Worm (Caenorhabditis elegans) whole organism, L2 larva: ENCODE data around the gene R09F10.3.

ENCODE experiments used
- R02D3.7 ChIP-seq: fragments of 150-350 bp; optimal IDR thresholded peaks from 2 replicates; lab custom pipeline; 2014; ENCODE audit warnings: missing biosample characterization, missing genetic modification characterization
- Y55F3AM.14 ChIP-seq: fragments of 200-800 bp; sonication (Bioruptor generic); optimal IDR thresholded peaks from 2 replicates; lab custom pipeline; 2018; ENCODE audit warnings: mild to moderate bottlenecking, missing genetic modification characterization, missing compliant biosample characterization
- ZK546.5 ChIP-seq: sonication (generic microtip); optimal IDR thresholded peaks from 2 replicates; lab custom pipeline; 2017; ENCODE audit warnings: missing biosample characterization, missing genetic modification characterization
- alr-1 ChIP-seq: fragments of 150-350 bp; optimal IDR thresholded peaks from 2 replicates; lab custom pipeline; 2014; ENCODE audit warnings: missing biosample characterization, missing genetic modification characterization
- aly-2 ChIP-seq: fragments of 150-350 bp; optimal IDR thresholded peaks from 2 replicates; lab custom pipeline; 2014; ENCODE audit warnings: missing biosample characterization, missing genetic modification characterization
- ama-1 ChIP-seq: fragments of 150-350 bp; optimal IDR thresholded peaks from 2 replicates; lab custom pipeline; 2018; ENCODE audit warnings: inconsistent platforms
- blmp-1 ChIP-seq: sonication (generic microtip); optimal IDR thresholded peaks from 2 replicates; lab custom pipeline; 2017; ENCODE audit warnings: missing genetic modification characterization, mild to moderate bottlenecking, missing compliant biosample characterization, antibody characterized with exemption, moderate library complexity; ENCODE audit not compliant: insufficient read depth
- ceh-16 ChIP-seq: fragments of 150-350 bp; optimal IDR thresholded peaks from 2 replicates; lab custom pipeline; 2014; ENCODE audit warnings: missing biosample characterization, missing genetic modification characterization
- ceh-82 ChIP-seq: fragments of 150-350 bp; optimal IDR thresholded peaks from 2 replicates; lab custom pipeline; 2014; ENCODE audit warnings: missing biosample characterization, missing genetic modification characterization
- crh-2 ChIP-seq: sonication (generic microtip); optimal IDR thresholded peaks from 2 replicates; lab custom pipeline; 2017; ENCODE audit warnings: missing biosample characterization, missing genetic modification characterization
- dmd-4 ChIP-seq: sonication (generic microtip); optimal IDR thresholded peaks from 2 replicates; lab custom pipeline; 2017; ENCODE audit warnings: missing biosample characterization, missing genetic modification characterization
- egl-27 ChIP-seq: sonication (generic microtip); optimal IDR thresholded peaks from 3 replicates; lab custom pipeline; 2017; ENCODE audit warnings: missing biosample characterization, missing genetic modification reagents, missing genetic modification characterization
- elt-1 ChIP-seq: fragments of 150-350 bp; optimal IDR thresholded peaks from 2 replicates; lab custom pipeline; 2014; ENCODE audit warnings: missing biosample characterization, missing genetic modification characterization
- elt-3 ChIP-seq: sonication (generic microtip); optimal IDR thresholded peaks from 2 replicates; lab custom pipeline; 2017; ENCODE audit warnings: missing biosample characterization, missing genetic modification characterization
- fos-1 ChIP-seq: fragments of 150-350 bp; optimal IDR thresholded peaks from 2 replicates; lab custom pipeline; 2014; ENCODE audit warnings: missing biosample characterization, missing genetic modification characterization
- gmeb-1 ChIP-seq: fragments of 150-350 bp; optimal IDR thresholded peaks from 2 replicates; lab custom pipeline; 2014; ENCODE audit warnings: missing biosample characterization, missing genetic modification characterization
- lin-11 ChIP-seq: fragments of 150-350 bp; sonication (generic microtip); optimal IDR thresholded peaks from 2 replicates; lab custom pipeline; 2014; ENCODE audit warnings: missing biosample characterization, missing genetic modification characterization, inconsistent platforms, mixed read lengths
- lin-13 ChIP-seq: fragments of 150-350 bp; optimal IDR thresholded peaks from 2 replicates; lab custom pipeline; 2014; ENCODE audit warnings: missing biosample characterization, missing genetic modification reagents, missing genetic modification characterization
- lin-39 ChIP-seq: fragments of 150-350 bp; optimal IDR thresholded peaks from 2 replicates; lab custom pipeline; 2014; ENCODE audit warnings: missing biosample characterization, missing genetic modification reagents, missing genetic modification characterization
- lsy-2 ChIP-seq, 2 experiments: fragments of 150-350 bp in 1 of 2; sonication (generic microtip) in 1 of 2; optimal IDR thresholded peaks; 2 replicates each; lab custom pipeline; 2014 to 2017; ENCODE audit warnings: missing biosample characterization in 2 of 2, missing genetic modification characterization in 2 of 2
- mab-5 ChIP-seq: fragments of 150-350 bp; optimal IDR thresholded peaks from 2 replicates; lab custom pipeline; 2014; ENCODE audit warnings: missing biosample characterization, missing genetic modification characterization
- mbf-1 ChIP-seq: sonication (generic microtip); optimal IDR thresholded peaks from 2 replicates; lab custom pipeline; 2017; ENCODE audit warnings: missing biosample characterization, missing genetic modification characterization
- mdl-1 ChIP-seq, 2 experiments: fragments of 150-350 bp in 1 of 2; sonication (generic microtip) in 1 of 2; optimal IDR thresholded peaks; 2 replicates each; lab custom pipeline; 2017; ENCODE audit warnings: missing biosample characterization in 2 of 2, missing genetic modification characterization in 2 of 2
- nhr-10 ChIP-seq: sonication (generic microtip); optimal IDR thresholded peaks from 2 replicates; lab custom pipeline; 2017; ENCODE audit warnings: missing biosample characterization, missing genetic modification characterization
- nhr-11 ChIP-seq: fragments of 150-350 bp; optimal IDR thresholded peaks from 2 replicates; lab custom pipeline; 2014; ENCODE audit warnings: missing biosample characterization, missing genetic modification characterization
- nhr-12 ChIP-seq: fragments of 150-350 bp; optimal IDR thresholded peaks from 2 replicates; lab custom pipeline; 2014; ENCODE audit warnings: missing biosample characterization, missing genetic modification characterization
- nhr-129 ChIP-seq: fragments of 150-350 bp; optimal IDR thresholded peaks from 2 replicates; lab custom pipeline; 2014; ENCODE audit warnings: missing biosample characterization, missing genetic modification characterization
- nhr-21 ChIP-seq: fragments of 150-350 bp; optimal IDR thresholded peaks from 2 replicates; lab custom pipeline; 2014; ENCODE audit warnings: missing biosample characterization, missing genetic modification characterization
- nhr-23 ChIP-seq: fragments of 150-350 bp; optimal IDR thresholded peaks from 2 replicates; lab custom pipeline; 2014; ENCODE audit warnings: missing biosample characterization, missing genetic modification reagents, missing genetic modification characterization
- nhr-237 ChIP-seq: fragments of 150-350 bp; optimal IDR thresholded peaks from 2 replicates; lab custom pipeline; 2014; ENCODE audit warnings: missing biosample characterization, missing genetic modification characterization
- nhr-25 ChIP-seq: fragments of 150-350 bp; sonication (generic microtip); optimal IDR thresholded peaks from 3 replicates; lab custom pipeline; 2014; ENCODE audit warnings: missing biosample characterization, missing genetic modification characterization
- nhr-6 ChIP-seq: fragments of 150-350 bp; optimal IDR thresholded peaks from 2 replicates; lab custom pipeline; 2014; ENCODE audit warnings: missing biosample characterization, missing genetic modification characterization
- nhr-77 ChIP-seq: fragments of 150-350 bp; optimal IDR thresholded peaks from 2 replicates; lab custom pipeline; 2014; ENCODE audit warnings: missing biosample characterization, missing genetic modification characterization
- peb-1 ChIP-seq: fragments of 150-350 bp; optimal IDR thresholded peaks from 2 replicates; lab custom pipeline; 2014; ENCODE audit warnings: missing biosample characterization, missing genetic modification characterization
- sem-4 ChIP-seq: fragments of 150-350 bp; optimal IDR thresholded peaks from 2 replicates; lab custom pipeline; 2014; ENCODE audit warnings: missing biosample characterization, missing genetic modification reagents, missing genetic modification characterization
- skn-1 ChIP-seq: sonication (generic microtip); optimal IDR thresholded peaks from 2 replicates; lab custom pipeline; 2017; ENCODE audit warnings: missing biosample characterization, missing genetic modification characterization
- sma-3 ChIP-seq: sonication (generic microtip); optimal IDR thresholded peaks from 2 replicates; lab custom pipeline; 2016; ENCODE audit warnings: missing genetic modification reagents, missing genetic modification characterization, missing compliant biosample characterization
- sma-9 ChIP-seq, 2 experiments: fragments of 150-350 bp in 1 of 2; sonication (generic microtip) in 1 of 2; optimal IDR thresholded peaks; 2 replicates each; lab custom pipeline; 2014 to 2016; ENCODE audit warnings: missing genetic modification characterization in 2 of 2, mild to moderate bottlenecking in 1 of 2, missing biosample characterization in 1 of 2, missing compliant biosample characterization in 1 of 2, missing genetic modification reagents in 1 of 2, moderate library complexity in 1 of 2
- snpc-4 ChIP-seq: fragments of 150-350 bp; optimal IDR thresholded peaks from 2 replicates; lab custom pipeline; 2014; ENCODE audit warnings: missing biosample characterization, missing genetic modification characterization
- unc-39 ChIP-seq: fragments of 150-350 bp; optimal IDR thresholded peaks from 2 replicates; lab custom pipeline; 2014; ENCODE audit warnings: missing biosample characterization, missing genetic modification characterization
- unc-55 ChIP-seq: fragments of 150-350 bp; sonication (generic microtip); optimal IDR thresholded peaks from 3 replicates; lab custom pipeline; 2014; ENCODE audit warnings: missing biosample characterization, missing genetic modification reagents, missing genetic modification characterization
- unc-62 ChIP-seq: fragments of 150-350 bp; optimal IDR thresholded peaks from 2 replicates; lab custom pipeline; 2014; ENCODE audit warnings: missing biosample characterization, missing genetic modification reagents, missing genetic modification characterization
- zag-1 ChIP-seq: fragments of 150-350 bp; optimal IDR thresholded peaks from 2 replicates; lab custom pipeline; 2014; ENCODE audit warnings: missing biosample characterization, missing genetic modification characterization
- ztf-1 ChIP-seq: fragments of 200-800 bp; sonication (Bioruptor generic); conservative IDR thresholded peaks from 2 replicates; pipeline ENCODE4 v1.3.6; 2022; ENCODE audit warnings: missing genetic modification characterization, missing compliant biosample characterization
- ztf-11 ChIP-seq: sonication (generic microtip); optimal IDR thresholded peaks from 2 replicates; lab custom pipeline; 2017; ENCODE audit warnings: missing biosample characterization, missing genetic modification characterization
- ztf-4 ChIP-seq: fragments of 150-350 bp; optimal IDR thresholded peaks from 2 replicates; lab custom pipeline; 2014; ENCODE audit warnings: missing biosample characterization, missing genetic modification characterization

R09F10.3 gene

ce11 chrX:8284003-8284402 is 10.4 kb upstream of the R09F10.3 start:
- TF ChIP-seq nhr-21 (tag; lab: Kevin White, UChicago) (no peak), nhr-237 (tag; lab: Kevin White, UChicago) (no peak), ztf-4 (no peak), R02D3.7 (tag; lab: Kevin White, UChicago) (no peak), mbf-1 (tag; lab: Kevin White, UChicago) (no peak), lin-13 (no peak), sma-3 (no peak)

- TF ChIP-seq nhr-6 (tag; lab: Kevin White, UChicago): no peak
- TF ChIP-seq nhr-237 (tag; lab: Kevin White, UChicago): no peak
- no peak for TF ChIP-seq ama-1 (lab: Kevin White, UChicago)
- TF ChIP-seq Y55F3AM.14 (GFP tag; lab: Kevin White, UChicago): no peak
- no peak for TF ChIP-seq snpc-4 (tag; lab: Kevin White, UChicago)
These were observed 9.1 kb upstream of the R09F10.3 start, which contains the start of the genes fis-2 and F13B9.2 for ce11 chrX:8285169-8285796. fis-2 (minus strand) TSS chrX:8285219. F13B9.2 (plus strand) TSS chrX:8285683.

- TF ChIP-seq unc-55 (GFP tag; lab: Kevin White, UChicago) (peak; percentile 50), nhr-11 (no peak)
These were observed 8.3 kb upstream of the R09F10.3 start for ce11 chrX:8286164-8286563.

- TF ChIP-seq unc-39 (no peak), crh-2 (tag; lab: Kevin White, UChicago) (peak; percentile 84), peb-1 (tag; lab: Kevin White, UChicago) (no peak), nhr-6 (tag; lab: Kevin White, UChicago) (no peak), elt-1 (no peak), nhr-21 (tag; lab: Kevin White, UChicago) (peak; percentile 27), ztf-1 (GFP tag; lab: Robert Waterston, UW) (no peak), snpc-4 (tag; lab: Kevin White, UChicago) (peak; percentile 31), unc-55 (GFP tag; lab: Kevin White, UChicago) (peak; percentile 82), nhr-10 (tag; lab: Kevin White, UChicago) (no peak), gmeb-1 (tag; lab: Kevin White, UChicago) (peak; percentile 3), ceh-16 (tag; lab: Kevin White, UChicago) (no peak), lin-13 (peak; percentile 50), elt-3 (no peak), fos-1 (tag; lab: Kevin White, UChicago) (peak; percentile 58), alr-1 (tag; lab: Kevin White, UChicago) (no peak), ZK546.5 (no peak), sma-9 (GFP tag; optimal IDR thresholded peaks at IDR 0.05; lab: Kevin White, UChicago) (peak; percentile 60), sma-9 (tag; optimal IDR thresholded peaks at IDR 0.05; lab: Kevin White, UChicago) (no peak), blmp-1 (tag; lab: Kevin White, UChicago) (no peak), skn-1 (tag; lab: Kevin White, UChicago) (no peak), aly-2 (tag; lab: Kevin White, UChicago) (no peak), unc-62 (GFP tag; lab: Kevin White, UChicago) (no peak), zag-1 (tag; lab: Kevin White, UChicago) (no peak), R02D3.7 (tag; lab: Kevin White, UChicago) (no peak), nhr-237 (tag; lab: Kevin White, UChicago) (no peak), egl-27 (tag; lab: Kevin White, UChicago) (no peak), nhr-77 (no peak), nhr-25 (tag; lab: Kevin White, UChicago) (no peak), nhr-11 (no peak), lsy-2 (tag; optimal IDR thresholded peaks at IDR 0.05; lab: Kevin White, UChicago) (peak in 1 of 2 experiments; percentile 79), lin-11 (tag; lab: Kevin White, UChicago) (peak; percentile 28), ztf-11 (no peak), lin-39 (tag; lab: Kevin White, UChicago) (no peak), mab-5 (peak; percentile 32), nhr-129 (tag; lab: Kevin White, UChicago) (peak; percentile 81), sma-3 (peak; percentile 33), ceh-82 (tag; lab: Kevin White, UChicago) (no peak), mdl-1 (tag; optimal IDR thresholded peaks at IDR 0.05; lab: Kevin White, UChicago) (no peak), sem-4 (tag; lab: Kevin White, UChicago) (peak; percentile 58), nhr-23 (tag; lab: Kevin White, UChicago) (no peak), dmd-4 (tag; lab: Kevin White, UChicago) (no peak), nhr-12 (no peak), mbf-1 (tag; lab: Kevin White, UChicago) (no peak)
These were observed 7.6 kb upstream of the R09F10.3 start, which contains the start of gene sec-16A.2 for ce11 chrX:8286740-8287299. sec-16A.2 (plus strand) TSS chrX:8287249.
